Fruit fly (Drosophila melanogaster): Measurements from ENCODE around the gene mrn.

Gene mrn

dm6 chr3L:15538582-15539490, 41.5 kb downstream of the mrn start (continued):
- TF ChIP-seq cas (GFP tag; IDR thresholded peaks at IDR 0.05) = no peak
- TF ChIP-seq sqz (GFP tag; optimal IDR thresholded peaks at IDR 0.05) = peak; percentile 77
- no peak for TF ChIP-seq CG43689 (GFP tag; IDR thresholded peaks at IDR 0.05)
- no peak for TF ChIP-seq z (GFP tag; IDR thresholded peaks at IDR 0.05)
- peak; percentile 63; the same call in 1 of the 2 replicates for TF ChIP-seq GATAe (GFP tag; conservative IDR thresholded peaks at IDR 0.05)
- no peak for TF ChIP-seq HLH54F (GFP tag; optimal IDR thresholded peaks at IDR 0.05)
- TF ChIP-seq Hand (GFP tag; optimal IDR thresholded peaks at IDR 0.05) = no peak
- TF ChIP-seq nerfin-2 (GFP tag; IDR thresholded peaks at IDR 0.05; ENCODE audit: partially characterized antibody) = no peak
- peak; percentile 72 for TF ChIP-seq D19A (tag; optimal IDR thresholded peaks at IDR 0.05)
- no peak for TF ChIP-seq wor (GFP tag; IDR thresholded peaks at IDR 0.05)
- no peak for TF ChIP-seq jumu (GFP tag; optimal IDR thresholded peaks at IDR 0.05)
- no peak for TF ChIP-seq tin (GFP tag; optimal IDR thresholded peaks at IDR 0.05)
- TF ChIP-seq mam (GFP tag; optimal IDR thresholded peaks at IDR 0.05) = no peak
- no peak for TF ChIP-seq da (GFP tag; optimal IDR thresholded peaks at IDR 0.05)
- TF ChIP-seq h (optimal IDR thresholded peaks at IDR 0.05) = no peak
- TF ChIP-seq Xrp1 (GFP tag; IDR thresholded peaks at IDR 0.05) = no peak; the same call in 1 of the 2 replicates
- TF ChIP-seq Aef1 (GFP tag; IDR thresholded peaks at IDR 0.05) = no peak
- no peak for TF ChIP-seq sima (GFP tag; optimal IDR thresholded peaks at IDR 0.05)
- TF ChIP-seq CG12299 (tag; optimal IDR thresholded peaks at IDR 0.05) = no peak
- TF ChIP-seq sens (GFP tag) = peak; percentile 45
- TF ChIP-seq pros (GFP tag; optimal IDR thresholded peaks at IDR 0.05) = no peak
- no peak for TF ChIP-seq repo (GFP tag; optimal IDR thresholded peaks at IDR 0.05)
- no peak for TF ChIP-seq al (GFP tag; IDR thresholded peaks at IDR 0.05)
- peak; percentile 6 for TF ChIP-seq CG2712 (tag; optimal IDR thresholded peaks at IDR 0.05)
- TF ChIP-seq Rfx (GFP tag; IDR thresholded peaks at IDR 0.05) = no peak
- no peak for TF ChIP-seq insv (GFP tag; optimal IDR thresholded peaks at IDR 0.05)
- TF ChIP-seq CG4424 (GFP tag; optimal IDR thresholded peaks at IDR 0.05) = no peak
- TF ChIP-seq shn (GFP tag; optimal IDR thresholded peaks at IDR 0.05) = no peak
- no peak for TF ChIP-seq CG10209 (GFP tag; optimal IDR thresholded peaks at IDR 0.05)
- TF ChIP-seq CG32532 (GFP tag; IDR thresholded peaks at IDR 0.05) = no peak
- no peak for TF ChIP-seq gcm (GFP tag; optimal IDR thresholded peaks at IDR 0.05)
- no peak for TF ChIP-seq CG12659 (GFP tag; optimal IDR thresholded peaks at IDR 0.05)
- no peak for TF ChIP-seq ab (GFP tag; optimal IDR thresholded peaks at IDR 0.05)
- TF ChIP-seq CG11085 (GFP tag; IDR thresholded peaks at IDR 0.05) = no peak
- no peak for TF ChIP-seq CG6654 (GFP tag; optimal IDR thresholded peaks at IDR 0.05)
- TF ChIP-seq CG11456 (GFP tag; IDR thresholded peaks at IDR 0.05) = no peak
- TF ChIP-seq CG12391 (tag; optimal IDR thresholded peaks at IDR 0.05) = no peak
- peak in 1 of 2 experiments; percentile 35 for TF ChIP-seq Pdp1 (GFP tag; optimal IDR thresholded peaks at IDR 0.05)
- TF ChIP-seq CG34422 (GFP tag; IDR thresholded peaks at IDR 0.05) = peak; percentile 39; the same call in 1 of the 3 replicates
- no peak for TF ChIP-seq Gug (GFP tag; IDR thresholded peaks at IDR 0.05)
- TF ChIP-seq CG14441 (GFP tag; IDR thresholded peaks at IDR 0.05) = 0 out of 2 replicates have a peak, but pooled peaks have one; percentile 38
- TF ChIP-seq ci (GFP tag; IDR thresholded peaks at IDR 0.05) = no peak
- no peak for TF ChIP-seq bab2 (GFP tag; optimal IDR thresholded peaks at IDR 0.05)
- no peak for TF ChIP-seq zfh2 (GFP tag; optimal IDR thresholded peaks at IDR 0.05)
- no peak for TF ChIP-seq CG4730 (GFP tag; IDR thresholded peaks at IDR 0.05)
- no peak for TF ChIP-seq CG2199 (GFP tag; IDR thresholded peaks at IDR 0.05)
- no peak for TF ChIP-seq CG9215 (GFP tag; IDR thresholded peaks at IDR 0.05)

All from whole organism, embryonic.